Fruit fly (Drosophila melanogaster): ENCODE measurements around the gene milt.
A peak's percentile ranks its signal among the peaks of the same experiment; 100 is the strongest.

The milt gene

dm6 chr2L:7026308-7026707 is 11.3 kb upstream of the milt start:
- no peak for TF ChIP-seq HLH106 (tag; optimal IDR thresholded peaks at IDR 0.05)
- TF ChIP-seq N (GFP tag; optimal IDR thresholded peaks at IDR 0.05), result no peak
- TF ChIP-seq Rel (GFP tag; optimal IDR thresholded peaks at IDR 0.05), result no peak
- peak; percentile 65 for TF ChIP-seq Rel (tag; optimal IDR thresholded peaks at IDR 0.05)

- TF ChIP-seq sage (GFP tag; optimal IDR thresholded peaks at IDR 0.05) (peak; percentile 54), Abd-B (GFP tag; optimal IDR thresholded peaks at IDR 0.05) (no peak), CG9705 (GFP tag; optimal IDR thresholded peaks at IDR 0.05) (no peak), usp (GFP tag; optimal IDR thresholded peaks at IDR 0.05) (no peak), Jra (GFP tag; optimal IDR thresholded peaks at IDR 0.05) (peak; percentile 81), Hr78 (GFP tag; optimal IDR thresholded peaks at IDR 0.05) (no peak), Dif (GFP tag; optimal IDR thresholded peaks at IDR 0.05; ENCODE audit: partially characterized antibody) (no peak), OdsH (GFP tag; optimal IDR thresholded peaks at IDR 0.05) (peak; percentile 41), Myc (optimal IDR thresholded peaks at IDR 0.05) (peak; percentile 40), Sp1 (GFP tag; optimal IDR thresholded peaks at IDR 0.05) (peak; percentile 23), fru (GFP tag; optimal IDR thresholded peaks at IDR 0.05) (peak; percentile 59), br (GFP tag; optimal IDR thresholded peaks at IDR 0.05) (peak; percentile 58), psq (GFP tag; optimal IDR thresholded peaks at IDR 0.05) (peak; percentile 51), dl (GFP tag; optimal IDR thresholded peaks at IDR 0.05; ENCODE audit: insufficient read depth in 1 of 2, partially characterized antibody in 2 of 2) (no peak), Rel (GFP tag; optimal IDR thresholded peaks at IDR 0.05) (no peak), Rel (tag; optimal IDR thresholded peaks at IDR 0.05) (no peak), GATAd (GFP tag; optimal IDR thresholded peaks at IDR 0.05) (peak; percentile 80), tai (GFP tag; optimal IDR thresholded peaks at IDR 0.05) (peak; percentile 82), Vsx2 (GFP tag; optimal IDR thresholded peaks at IDR 0.05; ENCODE audit: partially characterized antibody) (no peak), pan (optimal IDR thresholded peaks at IDR 0.05) (no peak), rgr (GFP tag; optimal IDR thresholded peaks at IDR 0.05) (peak; percentile 66), jim (GFP tag; optimal IDR thresholded peaks at IDR 0.05) (no peak), Mio (GFP tag; optimal IDR thresholded peaks at IDR 0.05) (no peak), lola (GFP tag; optimal IDR thresholded peaks at IDR 0.05) (no peak), ey (GFP tag; optimal IDR thresholded peaks at IDR 0.05) (peak; percentile 65), HLH106 (tag; optimal IDR thresholded peaks at IDR 0.05) (peak; percentile 3), dsf (GFP tag; optimal IDR thresholded peaks at IDR 0.05; ENCODE audit: borderline replicate concordance) (peak; percentile 45), N (GFP tag; optimal IDR thresholded peaks at IDR 0.05) (no peak), woc (GFP tag; optimal IDR thresholded peaks at IDR 0.05) (no peak), Hr83 (GFP tag; optimal IDR thresholded peaks at IDR 0.05; ENCODE audit: poor library complexity, severe bottlenecking) (peak; percentile 84), Dfd (GFP tag; optimal IDR thresholded peaks at IDR 0.05) (no peak), sv (GFP tag; optimal IDR thresholded peaks at IDR 0.05) (peak; percentile 20), CrebA (GFP tag; optimal IDR thresholded peaks at IDR 0.05; ENCODE audit: borderline replicate concordance) (no peak), Hnf4 (GFP tag; optimal IDR thresholded peaks at IDR 0.05) (peak; percentile 45), CG32264 (GFP tag; optimal IDR thresholded peaks at IDR 0.05) (peak; percentile 32), dmrt93B (GFP tag; optimal IDR thresholded peaks at IDR 0.05) (no peak), foxo (GFP tag; optimal IDR thresholded peaks at IDR 0.05) (peak in 1 of 2 experiments; percentile 63), h (GFP tag; optimal IDR thresholded peaks at IDR 0.05) (peak; percentile 54), brk (GFP tag; optimal IDR thresholded peaks at IDR 0.05) (peak; percentile 42)
Measured at dm6 chr2L:7026988-7027908, 10.4 kb upstream of the milt start, which contains the start of the genes CG31908 and MME1. TSS of gene CG31908 (minus strand) at chr2L:7027389. TSS of gene MME1 (plus strand) at chr2L:7027526.

All from whole organism, wandering third instar larva.